Fruit fly (Drosophila melanogaster) whole organism, embryonic: ENCODE results near the gene sno.

Experiments
- Aef1 ChIP-seq: fragments of 200-800 bp; sonication (Bioruptor generic); IDR thresholded peaks from 3 replicates; pipeline ENCODE4 v1.3.6; 2022; ENCODE audit warnings: missing biosample characterization, missing genetic modification characterization
- Bteb2 ChIP-seq: fragments of 200-800 bp; sonication (Bioruptor generic); optimal IDR thresholded peaks from 2 replicates; lab custom pipeline; 2016; ENCODE audit warnings: missing biosample characterization, missing genetic modification characterization
- CG1024 ChIP-seq: fragments of 200-800 bp; sonication (Bioruptor generic); IDR thresholded peaks from 2 replicates; pipeline ENCODE4 v1.3.6; 2022; ENCODE audit warnings: missing biosample characterization, missing genetic modification characterization
- CG10321 ChIP-seq: fragments of 200-800 bp; sonication (Bioruptor generic); IDR thresholded peaks from 2 replicates; pipeline ENCODE4 v1.3.6; 2022; ENCODE audit warnings: missing biosample characterization, missing genetic modification characterization
- CG13296 ChIP-seq: fragments of 200-800 bp; sonication (Bioruptor generic); optimal IDR thresholded peaks from 3 replicates; lab custom pipeline; 2018; ENCODE audit warnings: missing biosample characterization, mild to moderate bottlenecking, missing genetic modification characterization
- CG13624 ChIP-seq: fragments of 200-800 bp; sonication (Bioruptor generic); optimal IDR thresholded peaks from 2 replicates; lab custom pipeline; 2016; ENCODE audit warnings: missing biosample characterization, missing genetic modification characterization
- CG14014 ChIP-seq: fragments of 200-800 bp; sonication (Bioruptor generic); IDR thresholded peaks from 2 replicates; pipeline ENCODE4 v1.3.6; 2022; ENCODE audit warnings: missing biosample characterization, missing genetic modification characterization
- CG17328 ChIP-seq: fragments of 200-800 bp; sonication (Bioruptor generic); IDR thresholded peaks from 2 replicates; pipeline ENCODE4 v1.3.6; 2022; ENCODE audit warnings: missing biosample characterization, missing genetic modification characterization
- CG17385 ChIP-seq: fragments of 200-800 bp; sonication (Bioruptor generic); optimal IDR thresholded peaks from 3 replicates; lab custom pipeline; 2018; ENCODE audit warnings: missing biosample characterization, mild to moderate bottlenecking, missing genetic modification characterization
- CG18011 ChIP-seq: fragments of 200-800 bp; sonication (Bioruptor generic); optimal IDR thresholded peaks from 2 replicates; lab custom pipeline; 2017; ENCODE audit warnings: missing biosample characterization, missing genetic modification characterization, mild to moderate bottlenecking, moderate library complexity, missing genotype
- CG2129 ChIP-seq: fragments of 200-800 bp; sonication (Bioruptor generic); IDR thresholded peaks from 2 replicates; pipeline ENCODE4 v1.3.6; 2022; ENCODE audit warnings: missing biosample characterization, missing genetic modification characterization; ENCODE audit not compliant: partially characterized antibody
- CG31388 ChIP-seq: fragments of 200-800 bp; sonication (Bioruptor generic); optimal IDR thresholded peaks from 2 replicates; lab custom pipeline; 2016; ENCODE audit warnings: missing biosample characterization, missing genetic modification characterization
- CG3281 ChIP-seq: fragments of 200-800 bp; sonication (Bioruptor generic); optimal IDR thresholded peaks from 3 replicates; lab custom pipeline; 2017; ENCODE audit warnings: missing biosample characterization, mild to moderate bottlenecking, missing genetic modification characterization
- CG34422 ChIP-seq: fragments of 200-800 bp; sonication (Bioruptor generic); IDR thresholded peaks from 3 replicates; pipeline ENCODE4 v1.3.6; 2022; ENCODE audit warnings: missing biosample characterization, missing genetic modification characterization
- CG4854 ChIP-seq: fragments of 200-800 bp; sonication (Bioruptor generic); optimal IDR thresholded peaks from 2 replicates; lab custom pipeline; 2016; ENCODE audit warnings: missing biosample characterization, missing genetic modification characterization, inconsistent platforms
- CG6689 ChIP-seq: fragments of 200-800 bp; sonication (Bioruptor generic); IDR thresholded peaks from 2 replicates; pipeline ENCODE4 v1.3.6; 2022; ENCODE audit warnings: missing biosample characterization, missing genetic modification characterization
- CG7839 ChIP-seq: fragments of 200-800 bp; sonication (Bioruptor generic); optimal IDR thresholded peaks from 3 replicates; lab custom pipeline; 2018; ENCODE audit warnings: missing biosample characterization, mild to moderate bottlenecking, missing genetic modification characterization, moderate library complexity
- CG7987 ChIP-seq: fragments of 200-800 bp; sonication (Bioruptor generic); optimal IDR thresholded peaks from 2 replicates; lab custom pipeline; 2018; ENCODE audit warnings: missing biosample characterization, mild to moderate bottlenecking, missing genetic modification characterization, moderate library complexity
- CG8089 ChIP-seq: fragments of 200-800 bp; sonication (Bioruptor generic); optimal IDR thresholded peaks from 3 replicates; lab custom pipeline; 2016; ENCODE audit warnings: missing biosample characterization, missing genetic modification characterization
- CkIIα-i1 ChIP-seq: fragments of 200-800 bp; sonication (Bioruptor generic); IDR thresholded peaks from 2 replicates; pipeline ENCODE4 v1.3.6; 2022; ENCODE audit warnings: missing biosample characterization, missing genetic modification characterization
- Deaf1 ChIP-seq: fragments of 200-800 bp; optimal IDR thresholded peaks from 3 replicates; lab custom pipeline; 2019; ENCODE audit warnings: missing biosample characterization, mild to moderate bottlenecking, missing genetic modification characterization, moderate library complexity
- HLH3B ChIP-seq: fragments of 200-800 bp; sonication (Bioruptor generic); IDR thresholded peaks from 2 replicates; pipeline ENCODE4 v1.3.6; 2022; ENCODE audit warnings: missing biosample characterization, missing genetic modification characterization
- Jarid2 ChIP-seq: fragments of 200-800 bp; sonication (Bioruptor generic); optimal IDR thresholded peaks from 3 replicates; lab custom pipeline; 2017; ENCODE audit warnings: mild to moderate bottlenecking, missing biosample characterization, missing genetic modification reagents, missing genetic modification characterization
- MBD-R2 ChIP-seq: fragments of 200-800 bp; sonication (Bioruptor generic); IDR thresholded peaks from 2 replicates; pipeline ENCODE4 v1.3.6; 2022; ENCODE audit warnings: missing biosample characterization, missing genetic modification characterization
- MTF-1 ChIP-seq: fragments of 200-800 bp; sonication (Bioruptor generic); optimal IDR thresholded peaks from 2 replicates; lab custom pipeline; 2018; ENCODE audit warnings: missing biosample characterization, mild to moderate bottlenecking, missing genetic modification characterization, borderline replicate concordance
- Max ChIP-seq: fragments of 200-800 bp; sonication (Bioruptor generic); optimal IDR thresholded peaks from 2 replicates; lab custom pipeline; 2016; ENCODE audit warnings: missing biosample characterization, mild to moderate bottlenecking, missing genetic modification characterization
- Meics ChIP-seq: fragments of 200-800 bp; sonication (Bioruptor generic); optimal IDR thresholded peaks from 2 replicates; lab custom pipeline; 2017; ENCODE audit warnings: missing biosample characterization, mild to moderate bottlenecking, missing genetic modification characterization
- Mes4 ChIP-seq: fragments of 200-800 bp; sonication (Bioruptor generic); optimal IDR thresholded peaks from 2 replicates; lab custom pipeline; 2016; ENCODE audit warnings: missing biosample characterization, missing genetic modification characterization
- Myb ChIP-seq: fragments of 200-800 bp; sonication (Bioruptor generic); optimal IDR thresholded peaks from 2 replicates; lab custom pipeline; 2016; ENCODE audit warnings: missing biosample characterization, missing genetic modification characterization
- Nf-YC ChIP-seq: fragments of 200-800 bp; optimal IDR thresholded peaks from 3 replicates; lab custom pipeline; 2019; ENCODE audit warnings: missing biosample characterization, mild to moderate bottlenecking, missing genetic modification characterization, moderate library complexity
- Spps ChIP-seq: fragments of 200-800 bp; sonication (Bioruptor generic); optimal IDR thresholded peaks from 2 replicates; lab custom pipeline; 2018; ENCODE audit warnings: missing biosample characterization, mild to moderate bottlenecking, missing genetic modification characterization
- Usf ChIP-seq: fragments of 200-800 bp; sonication (Bioruptor generic); optimal IDR thresholded peaks from 2 replicates; lab custom pipeline; 2017; ENCODE audit warnings: missing genotype, missing biosample characterization, missing genetic modification characterization
- ab ChIP-seq: fragments of 200-800 bp; sonication (Bioruptor generic); optimal IDR thresholded peaks from 2 replicates; lab custom pipeline; 2016; ENCODE audit warnings: missing biosample characterization, missing genetic modification characterization
- bigmax ChIP-seq: fragments of 200-800 bp; sonication (Bioruptor generic); optimal IDR thresholded peaks from 2 replicates; lab custom pipeline; 2018; ENCODE audit warnings: missing biosample characterization, mild to moderate bottlenecking, missing genetic modification characterization
- cg ChIP-seq: fragments of 200-800 bp; sonication (Bioruptor generic); optimal IDR thresholded peaks from 3 replicates; lab custom pipeline; 2019; ENCODE audit warnings: missing biosample characterization, mild to moderate bottlenecking, missing genetic modification characterization, moderate library complexity
- chm ChIP-seq: fragments of 200-800 bp; sonication (Bioruptor generic); IDR thresholded peaks from 2 replicates; pipeline ENCODE4 v1.3.6; 2022; ENCODE audit warnings: missing biosample characterization, missing genetic modification characterization
- crol ChIP-seq: fragments of 200-800 bp; sonication (Bioruptor generic); IDR thresholded peaks from 2 replicates; pipeline ENCODE4 v1.3.6; 2022; ENCODE audit warnings: missing biosample characterization, missing genetic modification characterization
- crp ChIP-seq, 2 experiments: fragments of 200-800 bp; sonication (Bioruptor generic); optimal IDR thresholded peaks; 2 replicates in 1 of 2; 3 replicates in 1 of 2; lab custom pipeline; 2017; ENCODE audit warnings: missing biosample characterization in 2 of 2, missing genetic modification characterization in 2 of 2, mild to moderate bottlenecking in 1 of 2, moderate library complexity in 1 of 2
- dmrt11E ChIP-seq: fragments of 200-800 bp; sonication (Bioruptor generic); optimal IDR thresholded peaks from 3 replicates; lab custom pipeline; 2018; ENCODE audit warnings: missing biosample characterization, mild to moderate bottlenecking, missing genetic modification characterization, moderate library complexity
- ems ChIP-seq: fragments of 200-800 bp; sonication (Bioruptor generic); optimal IDR thresholded peaks from 3 replicates; lab custom pipeline; 2016; ENCODE audit warnings: missing biosample characterization, missing genetic modification characterization
- eve ChIP-seq, 2 experiments: fragments of >200 bp; optimal IDR thresholded peaks; 2 replicates each; lab custom pipeline; 2017; ENCODE audit warnings: missing biosample characterization in 2 of 2, missing genetic modification characterization in 2 of 2
- fd96Cb ChIP-seq: fragments of 200-800 bp; sonication (Bioruptor generic); optimal IDR thresholded peaks from 2 replicates; lab custom pipeline; 2018; ENCODE audit warnings: missing biosample characterization, mild to moderate bottlenecking, missing genetic modification characterization, moderate library complexity
- fu2 ChIP-seq: fragments of 200-800 bp; sonication (Bioruptor generic); optimal IDR thresholded peaks from 2 replicates; lab custom pipeline; 2016; ENCODE audit warnings: missing biosample characterization, missing genetic modification characterization
- lbe ChIP-seq: fragments of 200-800 bp; sonication (Bioruptor generic); optimal IDR thresholded peaks from 2 replicates; lab custom pipeline; 2016; ENCODE audit warnings: missing biosample characterization, mild to moderate bottlenecking, missing genetic modification characterization
- salm ChIP-seq: fragments of 200-800 bp; sonication (Bioruptor generic); optimal IDR thresholded peaks from 2 replicates; lab custom pipeline; 2018; ENCODE audit warnings: missing biosample characterization, mild to moderate bottlenecking, missing genetic modification characterization
- schlank ChIP-seq: fragments of 200-800 bp; sonication (Bioruptor generic); optimal IDR thresholded peaks from 2 replicates; lab custom pipeline; 2018; ENCODE audit warnings: missing biosample characterization, mild to moderate bottlenecking, missing genetic modification characterization
- scrt ChIP-seq: fragments of 200-800 bp; sonication (Bioruptor generic); optimal IDR thresholded peaks from 2 replicates; lab custom pipeline; 2018; ENCODE audit warnings: missing biosample characterization, mild to moderate bottlenecking, missing genetic modification characterization, moderate library complexity
- slou ChIP-seq: fragments of 200-800 bp; sonication (Bioruptor generic); optimal IDR thresholded peaks from 3 replicates; lab custom pipeline; 2016; ENCODE audit warnings: missing biosample characterization, missing genetic modification characterization
- tgo ChIP-seq: fragments of 200-800 bp; sonication (Bioruptor generic); IDR thresholded peaks from 3 replicates; pipeline ENCODE4 v1.3.6; 2022; ENCODE audit warnings: missing biosample characterization, missing genetic modification characterization
- vfl ChIP-seq: fragments of 200-800 bp; sonication (Bioruptor generic); optimal IDR thresholded peaks from 2 replicates; lab custom pipeline; 2016; ENCODE audit warnings: missing biosample characterization, missing genetic modification characterization
- zfh2 ChIP-seq: fragments of 200-800 bp; sonication (Bioruptor generic); optimal IDR thresholded peaks from 2 replicates; lab custom pipeline; 2016; ENCODE audit warnings: missing biosample characterization, missing genetic modification characterization

Gene sno

DNA sequence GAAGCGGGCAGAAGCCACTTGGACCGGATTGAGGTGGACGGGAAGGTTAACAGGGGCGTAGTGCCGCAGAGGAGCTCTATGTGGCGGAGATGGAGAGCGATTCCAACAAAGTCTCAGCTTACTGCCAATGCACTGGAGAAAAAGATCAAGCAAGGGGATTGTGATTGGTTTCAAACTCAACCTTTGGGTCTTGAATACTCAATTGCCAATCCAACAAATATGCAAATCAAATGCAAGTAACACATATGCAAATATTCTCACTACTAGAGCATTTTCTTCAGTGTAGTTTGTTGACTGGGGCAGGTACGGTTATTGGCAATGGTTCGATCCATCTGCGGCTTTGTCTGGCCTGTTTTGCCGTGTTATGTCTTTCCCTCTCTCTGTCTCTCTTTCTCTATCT lies 39.8 kb upstream of the sno start (continued):
- TF ChIP-seq CG8089 (GFP tag; lab: Kevin White, UChicago) (peak; percentile 68), cg (GFP tag; lab: Kevin White, UChicago) (no peak), scrt (GFP tag; lab: Kevin White, UChicago) (peak; percentile 46), fd96Cb (tag; lab: Kevin White, UChicago) (peak; percentile 76), CG2129 (no peak), MBD-R2 (peak; percentile 53; the same call in 1 of the 2 replicates), crol (GFP tag; lab: Robert Waterston, UW) (0 out of 2 replicates have a peak, but pooled peaks have one; percentile 10), ems (GFP tag; lab: Kevin White, UChicago) (peak; percentile 47), eve (GFP tag; optimal IDR thresholded peaks at IDR 0.05; lab: Kevin White, UChicago) (peak in 1 of 2 experiments; percentile 86), CG1024 (GFP tag; lab: Robert Waterston, UW) (peak; percentile 63; the same call in 1 of the 2 replicates), CG31388 (GFP tag; lab: Kevin White, UChicago) (no peak), CG17328 (GFP tag; lab: Robert Waterston, UW) (peak; percentile 74), dmrt11E (tag; lab: Kevin White, UChicago) (peak; percentile 24), CG7987 (GFP tag; lab: Kevin White, UChicago) (peak; percentile 5), bigmax (no peak), Bteb2 (GFP tag; lab: Kevin White, UChicago) (peak; percentile 65), CG4854 (GFP tag; lab: Kevin White, UChicago) (peak; percentile 58), CkIIα-i1 (0 out of 2 replicates have a peak, but pooled peaks have one; percentile 29), Meics (GFP tag; lab: Kevin White, UChicago) (peak; percentile 71), crp (GFP tag; optimal IDR thresholded peaks at IDR 0.05; lab: Kevin White, UChicago) (peak in 1 of 2 experiments; percentile 14), Spps (tag; lab: Kevin White, UChicago) (no peak), CG14014 (GFP tag; lab: Robert Waterston, UW) (peak; percentile 64; the same call in 1 of the 2 replicates), Nf-YC (tag; lab: Kevin White, UChicago) (no peak), ab (GFP tag; lab: Kevin White, UChicago) (peak; percentile 79), Deaf1 (peak; percentile 25), Mes4 (GFP tag; lab: Kevin White, UChicago) (peak; percentile 67), tgo (GFP tag; lab: Robert Waterston, UW) (peak; percentile 77), CG13624 (peak; percentile 79), CG13296 (GFP tag; lab: Kevin White, UChicago) (peak; percentile 43), slou (GFP tag; lab: Kevin White, UChicago) (peak; percentile 48), Myb (GFP tag; lab: Kevin White, UChicago) (peak; percentile 60), CG10321 (peak; percentile 27; the same call in 1 of the 2 replicates), lbe (GFP tag; lab: Kevin White, UChicago) (peak; percentile 89), CG34422 (GFP tag; lab: Robert Waterston, UW) (peak; percentile 84), MTF-1 (GFP tag; lab: Kevin White, UChicago) (peak; percentile 45), CG6689 (peak; percentile 85), salm (tag; lab: Kevin White, UChicago) (peak; percentile 44), CG18011 (peak; percentile 33), Usf (GFP tag; lab: Kevin White, UChicago) (peak; percentile 77), chm (GFP tag; lab: Robert Waterston, UW) (0 out of 2 replicates have a peak, but pooled peaks have one; percentile 38), HLH3B (GFP tag; lab: Robert Waterston, UW) (peak; percentile 81), CG3281 (GFP tag; lab: Kevin White, UChicago) (peak; percentile 62), CG17385 (GFP tag; lab: Kevin White, UChicago) (peak; percentile 58), zfh2 (GFP tag; lab: Kevin White, UChicago) (peak; percentile 83), Aef1 (GFP tag; lab: Robert Waterston, UW) (peak; percentile 79), schlank (tag; lab: Kevin White, UChicago) (peak; percentile 80), Jarid2 (GFP tag; lab: Kevin White, UChicago) (peak; percentile 47), vfl (GFP tag; lab: Kevin White, UChicago) (no peak), fu2 (GFP tag; lab: Kevin White, UChicago) (peak; percentile 47), CG7839 (tag; lab: Kevin White, UChicago) (peak; percentile 82), Max (peak; percentile 37)
